Fruit fly (Drosophila melanogaster): ENCODE data around the gene Surf4.

- no peak for TF ChIP-seq CG13204 (GFP tag; optimal IDR thresholded peaks at IDR 0.05)
- no peak for TF ChIP-seq CG34367 (tag; optimal IDR thresholded peaks at IDR 0.05)
- TF ChIP-seq CG10348 (GFP tag; IDR thresholded peaks at IDR 0.05): no peak
- no peak for TF ChIP-seq Pif1B (GFP tag; optimal IDR thresholded peaks at IDR 0.05)
- TF ChIP-seq CG12605 (GFP tag; IDR thresholded peaks at IDR 0.05): no peak
- TF ChIP-seq CG8301 (tag; optimal IDR thresholded peaks at IDR 0.05): no peak
- TF ChIP-seq fd96Ca (GFP tag; IDR thresholded peaks at IDR 0.05): no peak
- no peak for TF ChIP-seq CG4496 (GFP tag; IDR thresholded peaks at IDR 0.05)
- no peak for TF ChIP-seq CG15710 (tag; optimal IDR thresholded peaks at IDR 0.05)
Measured at dm6 chr3R:15328083-15328779, 17.7 kb downstream of the Surf4 start, which contains the start of the genes CG6236 and ea.

Data from whole organism, pupa.